Worm (Caenorhabditis elegans) whole organism, midembryonic: Measurements from ENCODE around the gene xbx-9.

Source experiments
- klf-2 ChIP-seq: fragments of 200-800 bp; sonication (Bioruptor generic); conservative IDR thresholded peaks from 2 replicates; pipeline ENCODE4 v1.3.6; 2022; ENCODE audit warnings: missing genetic modification reagents, missing genetic modification characterization, missing compliant biosample characterization
- ref-1 ChIP-seq: fragments of 200-800 bp; sonication (Bioruptor generic); conservative IDR thresholded peaks from 2 replicates; pipeline ENCODE4 v1.3.6; 2022; ENCODE audit warnings: missing genetic modification reagents, missing genetic modification characterization, missing compliant biosample characterization

DNA sequence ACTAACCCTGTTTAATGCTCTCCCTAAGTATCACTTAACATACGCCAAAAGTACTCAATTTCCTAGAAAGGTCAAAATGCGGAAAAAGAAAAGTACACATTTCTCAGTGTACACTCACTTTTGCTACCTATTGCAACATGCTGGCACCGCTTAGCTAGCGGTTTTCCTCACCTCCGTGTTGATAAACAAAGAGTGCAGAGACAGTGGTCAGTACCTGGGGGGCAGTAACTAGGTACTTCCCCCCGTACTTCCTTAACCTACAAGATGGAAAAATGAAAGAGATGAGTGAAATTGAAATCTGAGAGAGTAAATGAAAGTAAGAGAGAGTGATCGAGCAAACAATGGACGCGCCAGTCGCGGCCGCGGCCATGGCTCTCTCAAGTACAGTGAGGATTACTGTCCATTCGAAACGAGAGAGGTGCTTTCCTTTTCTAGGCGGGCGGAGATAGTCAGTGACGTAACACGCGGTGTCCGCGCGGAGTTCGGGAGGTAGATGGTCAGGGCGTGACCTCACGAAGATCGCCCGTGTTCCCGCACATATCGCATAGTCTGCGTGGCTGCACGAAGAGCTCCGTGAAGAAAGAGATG lies 2.3 kb downstream of the xbx-9 start, which contains the start of gene cky-1:
- TF ChIP-seq klf-2 = no peak
- TF ChIP-seq ref-1 (GFP tag; lab: Robert Waterston, UW) = no peak
